Worm (Caenorhabditis elegans): ENCODE results near the gene grl-1.

DNA sequence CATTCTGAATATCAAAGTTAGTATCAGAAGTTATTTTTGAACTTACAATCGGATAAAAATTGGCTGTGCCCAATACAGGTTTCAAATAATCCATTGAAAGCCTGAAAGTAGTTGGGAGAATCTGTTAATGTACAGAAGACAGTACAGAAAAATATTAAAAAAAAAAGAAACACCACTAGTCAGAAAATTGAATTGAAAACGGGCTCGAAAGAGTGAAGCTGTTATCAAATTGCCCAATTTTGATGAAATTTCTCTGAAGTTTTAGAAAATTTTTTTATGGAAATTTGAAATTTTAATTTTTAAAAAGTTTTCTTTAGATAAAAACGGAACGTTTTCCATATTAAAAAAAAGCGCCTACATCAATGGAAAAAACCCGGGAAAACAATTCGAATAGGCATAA is 33.5 kb upstream of the grl-1 start, which contains the start of gene C18C4.7:
- TF ChIP-seq ZK546.5 (tag; optimal IDR thresholded peaks at IDR 0.05) = no peak
- no peak for TF ChIP-seq pha-4 (tag; optimal IDR thresholded peaks at IDR 0.05)
- no peak for TF ChIP-seq egl-27 (tag; optimal IDR thresholded peaks at IDR 0.05)
- TF ChIP-seq snpc-4 (tag; optimal IDR thresholded peaks at IDR 0.05) = no peak
- no peak for TF ChIP-seq ama-1 (optimal IDR thresholded peaks at IDR 0.05)
- TF ChIP-seq nhr-28 (tag; optimal IDR thresholded peaks at IDR 0.05) = no peak
- TF ChIP-seq elt-3 (tag; optimal IDR thresholded peaks at IDR 0.05) = no peak

All from whole organism, L3 larva.